Worm (Caenorhabditis elegans) whole organism, L1 larva: ENCODE data around the gene ZK809.5.

Experiments used
- C04F5.9 ChIP-seq: sonication (generic microtip); optimal IDR thresholded peaks from 2 replicates; lab custom pipeline; 2016; ENCODE audit warnings: missing genetic modification characterization, missing compliant biosample characterization
- C16A3.4 ChIP-seq: fragments of 150-350 bp; optimal IDR thresholded peaks from 2 replicates; lab custom pipeline; 2014; ENCODE audit warnings: missing biosample characterization, missing genetic modification characterization
- C34B4.2 ChIP-seq: sonication (generic microtip); optimal IDR thresholded peaks from 2 replicates; lab custom pipeline; 2017; ENCODE audit warnings: mild to moderate bottlenecking, missing genetic modification characterization, missing compliant biosample characterization
- F16B12.6 ChIP-seq: fragments of 150-350 bp; optimal IDR thresholded peaks from 2 replicates; lab custom pipeline; 2014; ENCODE audit warnings: missing biosample characterization, missing genetic modification characterization
- Y116A8C.19 ChIP-seq: sonication (generic microtip); optimal IDR thresholded peaks from 2 replicates; lab custom pipeline; 2016; ENCODE audit warnings: missing compliant biosample characterization, missing genetic modification characterization, borderline replicate concordance
- ceh-8 ChIP-seq: fragments of 200-800 bp; sonication (Bioruptor generic); optimal IDR thresholded peaks from 2 replicates; lab custom pipeline; 2018; ENCODE audit warnings: mild to moderate bottlenecking, missing genetic modification characterization, moderate library complexity, missing compliant biosample characterization
- ceh-82 ChIP-seq, 3 experiments: fragments of 150-350 bp in 1 of 3; sonication (generic microtip) in 2 of 3; optimal IDR thresholded peaks; 2 replicates each; lab custom pipeline; 2014 to 2017; ENCODE audit warnings: missing biosample characterization in 3 of 3, missing genetic modification characterization in 3 of 3
- dpl-1 ChIP-seq, 3 experiments: fragments of 150-350 bp in 2 of 3; sonication (generic microtip) in 1 of 3; optimal IDR thresholded peaks; 2 replicates each; lab custom pipeline; 2014 to 2017; ENCODE audit warnings: missing biosample characterization in 3 of 3, missing genetic modification characterization in 3 of 3, missing genetic modification reagents in 3 of 3
- ets-5 ChIP-seq: fragments of 200-800 bp; sonication (Bioruptor generic); IDR thresholded peaks from 2 replicates; pipeline ENCODE4 v1.3.6; 2022; ENCODE audit warnings: missing genetic modification characterization, missing compliant biosample characterization
- fos-1 ChIP-seq: fragments of 150-350 bp; optimal IDR thresholded peaks from 2 replicates; lab custom pipeline; 2014; ENCODE audit warnings: missing biosample characterization, missing genetic modification characterization
- hpl-2 ChIP-seq: fragments of 150-350 bp; optimal IDR thresholded peaks from 2 replicates; lab custom pipeline; 2014; ENCODE audit warnings: missing biosample characterization, missing genetic modification reagents, missing genetic modification characterization
- isw-1 ChIP-seq: fragments of 200-800 bp; sonication (Bioruptor generic); IDR thresholded peaks from 2 replicates; pipeline ENCODE4 v1.3.6; 2022; ENCODE audit warnings: missing genetic modification characterization, missing compliant biosample characterization
- lin-14 ChIP-seq: fragments of 200-800 bp; sonication (Bioruptor generic); optimal IDR thresholded peaks from 2 replicates; lab custom pipeline; 2018; ENCODE audit warnings: mild to moderate bottlenecking, missing genetic modification characterization, moderate library complexity, missing compliant biosample characterization
- lin-35 ChIP-seq, 2 experiments: fragments of 150-350 bp; optimal IDR thresholded peaks; 2 replicates each; lab custom pipeline; 2014; ENCODE audit warnings: missing biosample characterization in 2 of 2, missing genetic modification characterization in 2 of 2, missing genetic modification reagents in 2 of 2
- lin-39 ChIP-seq: fragments of 150-350 bp; optimal IDR thresholded peaks from 2 replicates; lab custom pipeline; 2014; ENCODE audit warnings: missing biosample characterization, missing genetic modification reagents, missing genetic modification characterization
- lir-3 ChIP-seq: sonication (generic microtip); optimal IDR thresholded peaks from 2 replicates; lab custom pipeline; 2016; ENCODE audit warnings: mild to moderate bottlenecking, missing genetic modification characterization, moderate library complexity, missing compliant biosample characterization; ENCODE audit not compliant: poor library complexity
- lsy-2 ChIP-seq, 2 experiments: fragments of 150-350 bp; optimal IDR thresholded peaks; 2 replicates each; lab custom pipeline; 2014; ENCODE audit warnings: missing biosample characterization in 2 of 2, missing genetic modification characterization in 2 of 2
- mef-2 ChIP-seq: fragments of 150-350 bp; optimal IDR thresholded peaks from 2 replicates; lab custom pipeline; 2014; ENCODE audit warnings: missing biosample characterization, missing genetic modification characterization
- nhr-11 ChIP-seq: fragments of 150-350 bp; optimal IDR thresholded peaks from 2 replicates; lab custom pipeline; 2014; ENCODE audit warnings: missing biosample characterization, missing genetic modification characterization
- nhr-12 ChIP-seq: sonication (generic microtip); optimal IDR thresholded peaks from 2 replicates; lab custom pipeline; 2017; ENCODE audit warnings: missing biosample characterization, missing genetic modification characterization
- nhr-19 ChIP-seq: fragments of 200-800 bp; sonication (Bioruptor generic); conservative IDR thresholded peaks from 2 replicates; pipeline ENCODE4 v1.3.6; 2022; ENCODE audit warnings: missing genetic modification characterization, missing compliant biosample characterization
- nhr-20 ChIP-seq: sonication (generic microtip); optimal IDR thresholded peaks from 2 replicates; lab custom pipeline; 2016; ENCODE audit warnings: mild to moderate bottlenecking, missing genetic modification characterization, missing compliant biosample characterization
- nhr-237 ChIP-seq: fragments of 150-350 bp; optimal IDR thresholded peaks from 2 replicates; lab custom pipeline; 2014; ENCODE audit warnings: missing biosample characterization, missing genetic modification characterization
- nhr-71 ChIP-seq: sonication (generic microtip); optimal IDR thresholded peaks from 2 replicates; lab custom pipeline; 2016; ENCODE audit warnings: mild to moderate bottlenecking, missing genetic modification characterization, moderate library complexity, missing compliant biosample characterization
- nhr-84 ChIP-seq: sonication (generic microtip); optimal IDR thresholded peaks from 2 replicates; lab custom pipeline; 2017; ENCODE audit warnings: missing biosample characterization, missing genetic modification characterization
- nhr-85 ChIP-seq: sonication (generic microtip); peaks from one replicate; lab custom pipeline; 2016; ENCODE audit warnings: missing genetic modification characterization, inconsistent platforms, missing compliant biosample characterization
- nhr-90 ChIP-seq: sonication (generic microtip); optimal IDR thresholded peaks from 2 replicates; lab custom pipeline; 2016; ENCODE audit warnings: mild to moderate bottlenecking, missing genetic modification characterization, missing compliant biosample characterization; ENCODE audit not compliant: poor library complexity
- pag-3 ChIP-seq: sonication (generic microtip); optimal IDR thresholded peaks from 2 replicates; lab custom pipeline; 2017; ENCODE audit warnings: missing genetic modification characterization, mild to moderate bottlenecking, missing compliant biosample characterization, antibody characterized with exemption, borderline replicate concordance; ENCODE audit not compliant: insufficient read depth
- pqm-1 ChIP-seq: sonication (generic microtip); optimal IDR thresholded peaks from 3 replicates; lab custom pipeline; 2017; ENCODE audit warnings: missing biosample characterization, missing genetic modification characterization
- rnt-1 ChIP-seq: sonication (generic microtip); optimal IDR thresholded peaks from 2 replicates; lab custom pipeline; 2016; ENCODE audit warnings: mild to moderate bottlenecking, missing genetic modification characterization, moderate library complexity, missing compliant biosample characterization
- snu-23 ChIP-seq: sonication (generic microtip); optimal IDR thresholded peaks from 2 replicates; lab custom pipeline; 2016; ENCODE audit warnings: missing genetic modification characterization, missing compliant biosample characterization
- sox-4 ChIP-seq: sonication (generic microtip); optimal IDR thresholded peaks from 2 replicates; lab custom pipeline; 2016; ENCODE audit warnings: missing genetic modification characterization, missing compliant biosample characterization
- sup-37 ChIP-seq: fragments of 200-800 bp; sonication (Bioruptor generic); optimal IDR thresholded peaks from 2 replicates; lab custom pipeline; 2018; ENCODE audit warnings: mild to moderate bottlenecking, missing genetic modification characterization, missing compliant biosample characterization
- unc-130 ChIP-seq: fragments of 150-350 bp; optimal IDR thresholded peaks from 2 replicates; lab custom pipeline; 2017; ENCODE audit warnings: missing biosample characterization, missing genetic modification characterization, inconsistent platforms
- unc-86 ChIP-seq: sonication (generic microtip); optimal IDR thresholded peaks from 2 replicates; lab custom pipeline; 2016; ENCODE audit warnings: missing genetic modification characterization, missing compliant biosample characterization
- zag-1 ChIP-seq: fragments of 150-350 bp; optimal IDR thresholded peaks from 2 replicates; lab custom pipeline; 2014; ENCODE audit warnings: missing biosample characterization, missing genetic modification characterization
- zip-4 ChIP-seq: fragments of 200-800 bp; sonication (Bioruptor generic); optimal IDR thresholded peaks from 2 replicates; lab custom pipeline; 2018; ENCODE audit warnings: mild to moderate bottlenecking, missing genetic modification characterization, moderate library complexity, missing compliant biosample characterization
- ztf-11 ChIP-seq, 2 experiments: sonication (generic microtip); optimal IDR thresholded peaks; 2 replicates each; lab custom pipeline; 2016 to 2017; ENCODE audit warnings: missing genetic modification characterization in 2 of 2, missing biosample characterization in 1 of 2, missing compliant biosample characterization in 1 of 2
- ztf-4 ChIP-seq: fragments of 150-350 bp; optimal IDR thresholded peaks from 2 replicates; lab custom pipeline; 2014; ENCODE audit warnings: missing biosample characterization, missing genetic modification characterization

ZK809.5 gene

DNA sequence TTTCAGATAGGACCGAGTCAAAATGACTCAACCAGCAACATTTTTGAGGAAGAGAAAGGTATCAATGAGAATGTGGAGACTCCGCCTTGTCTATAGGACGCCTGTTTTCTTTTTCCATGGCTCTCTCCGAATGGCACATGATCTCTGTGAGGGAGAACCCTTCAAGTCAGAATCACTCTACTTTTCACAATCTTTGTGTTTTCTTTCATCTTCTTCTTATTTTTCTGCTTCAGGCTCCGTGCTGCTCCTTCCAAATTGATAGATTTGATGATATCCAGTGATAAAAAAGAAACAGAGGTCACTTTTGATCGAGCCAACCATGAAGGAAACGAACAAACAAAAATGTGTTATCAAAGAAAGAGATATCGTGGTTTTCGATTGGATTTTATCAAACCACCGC, 7.5 kb upstream of the ZK809.5 start, which contains the start of gene ZK809.8:
Gene ZK809.8, minus strand, starts transcription at position 34 of the 400 bp plus-strand sequence.
- TF ChIP-seq nhr-71 (tag; lab: Kevin White, UChicago) (peak; percentile 82), hpl-2 (GFP tag; lab: Kevin White, UChicago) (no peak), nhr-20 (tag; lab: Kevin White, UChicago) (peak; percentile 6), lin-14 (GFP tag; lab: Kevin White, UChicago) (peak; percentile 67), snu-23 (GFP tag; lab: Kevin White, UChicago) (peak; percentile 33), lsy-2 (tag; optimal IDR thresholded peaks at IDR 0.05; lab: Kevin White, UChicago) (peak in 1 of 2 experiments; percentile 42), rnt-1 (tag; lab: Kevin White, UChicago) (peak; percentile 41), mef-2 (tag; lab: Kevin White, UChicago) (no peak), nhr-19 (GFP tag; lab: Robert Waterston, UW) (peak; percentile 31; the same call in 1 of the 2 replicates), isw-1 (GFP tag; lab: Robert Waterston, UW) (no peak), C16A3.4 (tag; lab: Kevin White, UChicago) (no peak), ztf-4 (tag; lab: Kevin White, UChicago) (no peak), F16B12.6 (no peak), sup-37 (GFP tag; lab: Kevin White, UChicago) (no peak), unc-130 (tag; lab: Kevin White, UChicago) (peak; percentile 6)

DNA sequence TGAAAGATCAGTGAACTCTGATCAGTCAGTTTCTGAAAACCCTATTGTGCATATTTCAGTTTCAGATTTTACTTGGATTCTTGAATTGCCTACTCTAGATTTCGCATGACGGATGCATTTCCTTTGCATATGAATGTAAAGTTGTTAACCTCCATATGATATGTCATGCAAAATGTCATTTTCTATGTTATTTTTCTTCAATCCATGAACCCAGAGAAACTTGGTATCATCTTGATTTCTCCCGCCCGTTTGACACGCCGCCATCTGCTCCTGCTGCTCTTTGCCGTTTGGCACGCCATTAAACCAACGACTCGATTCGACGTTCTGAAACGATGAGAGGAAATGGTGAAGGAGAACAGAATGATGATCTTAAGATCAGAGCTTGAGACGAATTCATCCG, 6.2 kb upstream of the ZK809.5 start:
- TF ChIP-seq lin-39 (tag; lab: Kevin White, UChicago) (no peak), nhr-84 (no peak), C34B4.2 (no peak), pag-3 (tag; lab: Kevin White, UChicago) (no peak), nhr-237 (no peak), sup-37 (GFP tag; lab: Kevin White, UChicago) (no peak), nhr-11 (tag; lab: Kevin White, UChicago) (no peak), pqm-1 (tag; lab: Kevin White, UChicago) (no peak), Y116A8C.19 (no peak)

DNA sequence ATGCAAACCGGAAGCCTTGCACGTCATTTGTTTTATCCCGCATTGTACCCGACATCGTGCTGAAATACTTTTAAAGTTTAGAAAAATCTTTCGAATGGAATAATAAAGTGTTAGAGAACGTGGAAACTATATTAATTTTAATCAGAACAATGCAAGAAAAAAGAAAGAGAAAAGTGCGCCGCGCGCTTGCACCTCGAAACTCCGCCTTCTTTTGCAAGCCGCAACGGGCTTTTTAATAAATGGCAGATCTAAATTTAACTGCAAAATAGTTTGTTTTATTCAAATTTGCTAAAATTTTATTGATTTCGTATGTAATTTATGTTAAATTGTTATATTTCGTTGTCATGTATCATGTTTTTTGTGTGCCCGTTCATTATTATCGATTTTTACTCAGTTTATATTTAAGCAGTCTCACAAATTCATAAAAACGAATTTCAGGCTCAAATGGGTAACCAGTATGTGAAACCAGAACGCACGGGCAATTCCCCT, 4.5 kb upstream of the ZK809.5 start, which contains the start of the genes acl-3 and ndub-6:
Gene acl-3, minus strand, starts transcription at position 59 of the 489 bp plus-strand sequence.
Gene ndub-6, plus strand, starts transcription at position 439 of the 489 bp plus-strand sequence.
- TF ChIP-seq ztf-11 (tag; optimal IDR thresholded peaks at IDR 0.05; lab: Kevin White, UChicago) (no peak), snu-23 (GFP tag; lab: Kevin White, UChicago) (peak; percentile 20), unc-86 (tag; lab: Kevin White, UChicago) (no peak), lir-3 (tag; lab: Kevin White, UChicago) (no peak), dpl-1 (GFP tag; optimal IDR thresholded peaks at IDR 0.05; lab: Kevin White, UChicago) (peak in 1 of 3 experiments; percentile 11), sox-4 (tag; lab: Kevin White, UChicago) (no peak), mef-2 (tag; lab: Kevin White, UChicago) (no peak), C34B4.2 (no peak), C04F5.9 (tag; lab: Kevin White, UChicago) (no peak), ceh-8 (GFP tag; lab: Kevin White, UChicago) (no peak), unc-130 (tag; lab: Kevin White, UChicago) (no peak), lsy-2 (tag; optimal IDR thresholded peaks at IDR 0.05; lab: Kevin White, UChicago) (peak in 1 of 2 experiments; percentile 24), zip-4 (no peak), nhr-12 (tag; lab: Kevin White, UChicago) (no peak), pag-3 (tag; lab: Kevin White, UChicago) (no peak), nhr-90 (no peak), ceh-82 (tag; optimal IDR thresholded peaks at IDR 0.05; lab: Kevin White, UChicago) (no peak), lin-35 (GFP tag; optimal IDR thresholded peaks at IDR 0.05; lab: Kevin White, UChicago) (peak in 1 of 2 experiments; percentile 11), nhr-85 (tag; lab: Kevin White, UChicago) (no peak), zag-1 (tag; lab: Kevin White, UChicago) (no peak), fos-1 (tag; lab: Kevin White, UChicago) (no peak), ets-5 (GFP tag; lab: Robert Waterston, UW) (no peak), lin-39 (tag; lab: Kevin White, UChicago) (no peak), nhr-237 (no peak)
